Fruit fly (Drosophila melanogaster): Measurements from ENCODE around the gene nau.

DNA sequence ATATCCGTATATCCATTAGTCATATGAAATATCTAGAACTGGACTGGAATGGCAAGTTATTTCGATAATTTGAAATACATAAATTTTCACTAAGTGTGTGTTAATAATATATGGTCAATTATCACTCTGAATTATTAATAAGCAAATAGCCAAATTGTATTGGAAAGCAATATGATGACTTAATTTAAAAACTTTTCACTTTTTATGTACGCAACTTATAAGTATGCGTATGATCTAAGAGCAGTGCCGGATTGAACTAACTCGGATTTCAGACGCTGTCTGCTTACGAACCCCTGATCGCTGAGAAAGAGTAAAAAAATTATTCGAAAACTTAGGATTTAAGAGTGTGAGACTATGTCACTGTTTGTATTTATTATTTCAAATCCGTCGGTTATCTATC lies 3.4 kb upstream of the nau start, which contains the start of gene CG10232:
- no peak for TF ChIP-seq Hmr (GFP tag; optimal IDR thresholded peaks at IDR 0.05)
- no peak for TF ChIP-seq CG12071 (GFP tag; optimal IDR thresholded peaks at IDR 0.05)
- TF ChIP-seq CG8944 (GFP tag; optimal IDR thresholded peaks at IDR 0.05) = no peak
- TF ChIP-seq prd (optimal IDR thresholded peaks at IDR 0.05) = no peak
- no peak for TF ChIP-seq prd (GFP tag; IDR thresholded peaks at IDR 0.05)
- TF ChIP-seq CG4404 (GFP tag; IDR thresholded peaks at IDR 0.05) = no peak
- no peak for TF ChIP-seq Lpt (GFP tag; optimal IDR thresholded peaks at IDR 0.05)
- no peak for TF ChIP-seq ase (GFP tag; IDR thresholded peaks at IDR 0.05)
